Fruit fly (Drosophila melanogaster): Measurements from ENCODE around the gene alpha-Est9.

The alpha-Est9 gene

dm6 chr3R:7536281-7536680 is 31.4 kb upstream of the alpha-Est9 start, which contains the start of gene alpha-Est5:
alpha-Est5 (minus strand) TSS chr3R:7536390.
- TF ChIP-seq CG13204 (GFP tag; optimal IDR thresholded peaks at IDR 0.05) (no peak), EcR (GFP tag; optimal IDR thresholded peaks at IDR 0.05) (no peak), CG8159 (tag; optimal IDR thresholded peaks at IDR 0.05) (no peak), CG34367 (tag; optimal IDR thresholded peaks at IDR 0.05) (no peak), CG9948 (tag; optimal IDR thresholded peaks at IDR 0.05) (no peak), CG4496 (GFP tag; IDR thresholded peaks at IDR 0.05) (no peak), CG17806 (tag; optimal IDR thresholded peaks at IDR 0.05) (no peak), Pif1B (GFP tag; optimal IDR thresholded peaks at IDR 0.05) (no peak), CG14655 (GFP tag; optimal IDR thresholded peaks at IDR 0.05) (no peak), CG10348 (GFP tag; IDR thresholded peaks at IDR 0.05) (no peak), CG8301 (tag; optimal IDR thresholded peaks at IDR 0.05) (no peak), fd96Ca (GFP tag; IDR thresholded peaks at IDR 0.05) (no peak), CG15710 (tag; optimal IDR thresholded peaks at IDR 0.05) (no peak), CG32121 (GFP tag; IDR thresholded peaks at IDR 0.05) (no peak), D1 (tag; optimal IDR thresholded peaks at IDR 0.05) (no peak), Snoo (tag; optimal IDR thresholded peaks at IDR 0.05) (no peak), rn (GFP tag; IDR thresholded peaks at IDR 0.05) (no peak)

dm6 chr3R:7535606-7536005 is 30.7 kb upstream of the alpha-Est9 start:
- TF ChIP-seq EcR (GFP tag; optimal IDR thresholded peaks at IDR 0.05) (no peak), fd96Ca (GFP tag; IDR thresholded peaks at IDR 0.05) (no peak), CG9948 (tag; optimal IDR thresholded peaks at IDR 0.05) (no peak), Ets98B (GFP tag; IDR thresholded peaks at IDR 0.05) (no peak), Snoo (tag; optimal IDR thresholded peaks at IDR 0.05) (no peak), Pif1A (GFP tag; optimal IDR thresholded peaks at IDR 0.05) (no peak), rn (GFP tag; IDR thresholded peaks at IDR 0.05) (no peak), CG4496 (GFP tag; IDR thresholded peaks at IDR 0.05) (no peak), Pif1B (GFP tag; optimal IDR thresholded peaks at IDR 0.05) (no peak), CG8301 (tag; optimal IDR thresholded peaks at IDR 0.05) (no peak)

- no peak for TF ChIP-seq Snoo (tag; optimal IDR thresholded peaks at IDR 0.05)
- no peak for TF ChIP-seq CG8301 (tag; optimal IDR thresholded peaks at IDR 0.05)
- TF ChIP-seq CG17806 (tag; optimal IDR thresholded peaks at IDR 0.05) = no peak
- TF ChIP-seq CG12605 (GFP tag; IDR thresholded peaks at IDR 0.05) = no peak
- TF ChIP-seq CG8159 (tag; optimal IDR thresholded peaks at IDR 0.05) = no peak
- no peak for TF ChIP-seq CG32121 (GFP tag; IDR thresholded peaks at IDR 0.05)
- TF ChIP-seq CG10348 (GFP tag; IDR thresholded peaks at IDR 0.05) = no peak
- TF ChIP-seq CG14655 (GFP tag; optimal IDR thresholded peaks at IDR 0.05) = no peak
- no peak for TF ChIP-seq CG34367 (tag; optimal IDR thresholded peaks at IDR 0.05)
- no peak for TF ChIP-seq rn (GFP tag; IDR thresholded peaks at IDR 0.05)
These were observed 25.4 kb upstream of the alpha-Est9 start, which contains the start of the genes Rtnl2 and alphaTub84D for dm6 chr3R:7530184-7530821. Rtnl2 (minus strand) TSS chr3R:7530241. alphaTub84D (plus strand) TSS chr3R:7530753.

dm6 chr3R:7528677-7529076 is 23.8 kb upstream of the alpha-Est9 start, which contains the start of gene alpha-Est6:
alpha-Est6 (minus strand) TSS chr3R:7528777.
- TF ChIP-seq CG34367 (tag; optimal IDR thresholded peaks at IDR 0.05) (no peak), rn (GFP tag; IDR thresholded peaks at IDR 0.05) (no peak), CG4496 (GFP tag; IDR thresholded peaks at IDR 0.05) (no peak), Pif1A (GFP tag; optimal IDR thresholded peaks at IDR 0.05) (no peak), CG14655 (GFP tag; optimal IDR thresholded peaks at IDR 0.05) (no peak), CG13204 (GFP tag; optimal IDR thresholded peaks at IDR 0.05) (no peak), EcR (GFP tag; optimal IDR thresholded peaks at IDR 0.05) (no peak), Snoo (tag; optimal IDR thresholded peaks at IDR 0.05) (no peak), CG17806 (tag; optimal IDR thresholded peaks at IDR 0.05) (no peak), gl (tag; optimal IDR thresholded peaks at IDR 0.05) (no peak), CG32121 (GFP tag; IDR thresholded peaks at IDR 0.05) (no peak)

dm6 chr3R:7524160-7524559 is 19.3 kb upstream of the alpha-Est9 start:
- no peak for TF ChIP-seq CG17806 (tag; optimal IDR thresholded peaks at IDR 0.05)
- TF ChIP-seq D1 (tag; optimal IDR thresholded peaks at IDR 0.05) = no peak
- no peak for TF ChIP-seq CG4496 (GFP tag; IDR thresholded peaks at IDR 0.05)
- no peak for TF ChIP-seq CG14655 (GFP tag; optimal IDR thresholded peaks at IDR 0.05)
- TF ChIP-seq CG13204 (GFP tag; optimal IDR thresholded peaks at IDR 0.05) = no peak
- TF ChIP-seq Pif1B (GFP tag; optimal IDR thresholded peaks at IDR 0.05) = no peak

dm6 chr3R:7523594-7523993 is 18.7 kb upstream of the alpha-Est9 start, which contains the start of gene alpha-Est7:
alpha-Est7 (minus strand) TSS chr3R:7523753.
- TF ChIP-seq CG13204 (GFP tag; optimal IDR thresholded peaks at IDR 0.05) (no peak), Ets98B (GFP tag; IDR thresholded peaks at IDR 0.05) (no peak), gl (tag; optimal IDR thresholded peaks at IDR 0.05) (no peak), CG32121 (GFP tag; IDR thresholded peaks at IDR 0.05) (no peak), CG9948 (tag; optimal IDR thresholded peaks at IDR 0.05) (no peak), CG8301 (tag; optimal IDR thresholded peaks at IDR 0.05) (no peak), Snoo (tag; optimal IDR thresholded peaks at IDR 0.05) (no peak), CG4496 (GFP tag; IDR thresholded peaks at IDR 0.05) (no peak), Pif1B (GFP tag; optimal IDR thresholded peaks at IDR 0.05) (no peak)
